Fruit fly (Drosophila melanogaster) whole organism, pupa: Measurements from ENCODE around the gene CG13314.

ENCODE experiments used
- CG14655 ChIP-seq: fragments of 200-800 bp; sonication (Bioruptor generic); optimal IDR thresholded peaks from 3 replicates; lab custom pipeline; 2017; ENCODE audit warnings: mild to moderate bottlenecking, missing biosample characterization, missing genetic modification reagents, missing genetic modification characterization
- CG34367 ChIP-seq: fragments of 200-800 bp; sonication (Bioruptor generic); optimal IDR thresholded peaks from 2 replicates; lab custom pipeline; 2018; ENCODE audit warnings: missing biosample characterization, mild to moderate bottlenecking, missing genetic modification characterization
- CG8301 ChIP-seq: fragments of 200-800 bp; sonication (Bioruptor generic); optimal IDR thresholded peaks from 2 replicates; lab custom pipeline; 2018; ENCODE audit warnings: missing biosample characterization, mild to moderate bottlenecking, missing genetic modification characterization
- Ets98B ChIP-seq: fragments of 200-800 bp; sonication (Bioruptor generic); IDR thresholded peaks from 2 replicates; pipeline ENCODE4 v1.3.6; 2022; ENCODE audit warnings: missing biosample characterization, missing genetic modification characterization
- Pif1B ChIP-seq: fragments of 200-800 bp; sonication (Bioruptor generic); optimal IDR thresholded peaks from 3 replicates; lab custom pipeline; 2016; ENCODE audit warnings: missing biosample characterization, missing genetic modification characterization
- Snoo ChIP-seq: fragments of 200-800 bp; sonication (Bioruptor generic); optimal IDR thresholded peaks from 3 replicates; lab custom pipeline; 2017; ENCODE audit warnings: missing biosample characterization, mild to moderate bottlenecking, missing genetic modification characterization, inconsistent platforms

- TF ChIP-seq CG8301 (tag; lab: Kevin White, UChicago) (peak; percentile 93), Pif1B (GFP tag; lab: Kevin White, UChicago) (peak; percentile 97), CG14655 (GFP tag; lab: Kevin White, UChicago) (peak; percentile 95), Snoo (peak; percentile 96), Ets98B (peak; percentile 90), CG34367 (tag; lab: Kevin White, UChicago) (peak; percentile 88)
Measured at dm6 chr3L:8954648-8955033, 27.0 kb upstream of the CG13314 start, which contains the start of gene GNBP3.
